Worm (Caenorhabditis elegans): ENCODE data around the gene C44B12.6.

DNA sequence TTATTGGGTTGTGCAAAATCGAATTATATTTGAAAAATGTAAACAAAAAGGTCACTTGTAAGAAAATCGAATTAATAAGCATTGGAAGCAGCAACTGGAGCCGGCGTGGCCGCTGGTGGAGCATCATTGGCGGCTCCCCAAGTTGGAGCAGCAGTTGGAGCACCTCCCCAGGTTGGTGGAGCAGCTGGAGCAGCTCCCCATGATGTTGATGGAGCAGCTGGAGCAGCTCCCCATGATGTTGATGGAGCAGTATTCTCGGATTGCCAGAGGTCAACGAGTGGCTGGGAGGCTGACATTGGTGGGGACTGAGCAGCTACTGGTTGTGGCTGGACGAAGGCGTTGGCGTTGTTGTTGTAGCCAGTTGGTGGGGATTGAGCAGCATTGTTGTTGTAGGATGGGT, 15.0 kb downstream of the C44B12.6 start:
- TF ChIP-seq ama-1 (optimal IDR thresholded peaks at IDR 0.05) (no peak), hmg-4 (GFP tag; optimal IDR thresholded peaks at IDR 0.05) (no peak), aly-1 (tag; optimal IDR thresholded peaks at IDR 0.05) (no peak), pes-1 (GFP tag; IDR thresholded peaks at IDR 0.05) (no peak), tbx-37 (GFP tag; conservative IDR thresholded peaks at IDR 0.05) (no peak), flt-1 (GFP tag; IDR thresholded peaks at IDR 0.05) (no peak)

Data from whole organism, early embryonic.